Worm (Caenorhabditis elegans) whole organism, dauer: ENCODE results near the gene skat-1.

Source experiments
- unc-62 ChIP-seq: sonication (generic microtip); optimal IDR thresholded peaks from 2 replicates; lab custom pipeline; 2017; ENCODE audit warnings: missing biosample characterization, missing genetic modification reagents, missing genetic modification characterization

Gene skat-1

DNA sequence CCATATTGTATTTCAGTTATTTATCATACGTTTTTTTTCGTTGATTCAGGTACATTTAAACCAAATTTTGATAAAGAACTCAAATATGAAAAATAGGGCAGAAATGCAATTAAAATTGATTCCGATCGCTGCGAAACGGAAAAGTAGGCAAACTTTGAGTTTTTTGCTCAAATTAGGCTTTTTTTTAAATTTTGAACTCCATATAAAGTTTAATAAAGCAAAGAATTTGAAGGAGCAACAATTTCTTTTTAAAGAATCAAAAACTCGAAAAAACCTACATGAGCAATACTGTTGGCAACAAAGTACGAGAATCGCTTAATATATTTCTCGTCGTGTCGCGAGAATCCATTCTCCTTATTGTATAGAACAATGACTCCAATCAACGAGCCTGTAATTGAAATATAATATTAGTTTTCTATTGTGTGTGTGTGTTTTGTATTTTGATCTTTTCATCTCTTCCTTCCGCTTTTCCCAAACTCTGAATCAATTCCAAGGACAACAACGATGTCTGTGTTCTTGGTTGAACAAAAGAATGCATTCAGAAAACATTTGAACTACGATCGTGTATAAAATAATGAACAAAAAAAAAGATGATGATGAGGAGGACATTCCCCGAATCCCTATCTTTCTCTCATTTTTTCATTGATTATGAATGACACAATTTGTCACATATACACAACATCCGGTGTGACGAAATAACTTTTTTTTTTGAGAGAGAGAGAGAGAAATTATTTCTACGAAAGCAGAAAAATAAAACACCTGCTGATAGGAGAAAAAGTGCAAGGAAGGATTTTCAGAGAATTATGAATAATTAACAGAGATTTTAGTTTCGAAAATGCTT is 17.9 kb downstream of the skat-1 start:
- TF ChIP-seq unc-62, result no peak

DNA sequence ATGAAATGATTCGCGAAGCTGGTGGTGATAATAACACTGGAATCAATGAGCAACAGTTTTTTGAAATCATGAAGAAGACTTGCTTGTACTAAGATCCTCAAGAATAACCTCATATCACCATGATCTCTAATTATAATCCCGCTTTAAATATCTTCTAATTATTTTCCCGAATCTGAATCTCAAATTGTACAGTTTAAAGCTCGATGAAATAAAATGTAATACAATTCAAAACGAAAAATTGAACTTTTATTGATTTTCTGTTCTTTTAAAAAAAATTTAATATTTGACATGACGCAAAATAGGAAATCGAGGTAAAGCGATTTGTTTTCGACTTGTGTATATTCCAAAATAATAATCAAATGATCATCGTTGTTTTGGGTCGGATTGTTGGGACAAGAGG is 21.8 kb downstream of the skat-1 start:
- no peak for TF ChIP-seq unc-62

DNA sequence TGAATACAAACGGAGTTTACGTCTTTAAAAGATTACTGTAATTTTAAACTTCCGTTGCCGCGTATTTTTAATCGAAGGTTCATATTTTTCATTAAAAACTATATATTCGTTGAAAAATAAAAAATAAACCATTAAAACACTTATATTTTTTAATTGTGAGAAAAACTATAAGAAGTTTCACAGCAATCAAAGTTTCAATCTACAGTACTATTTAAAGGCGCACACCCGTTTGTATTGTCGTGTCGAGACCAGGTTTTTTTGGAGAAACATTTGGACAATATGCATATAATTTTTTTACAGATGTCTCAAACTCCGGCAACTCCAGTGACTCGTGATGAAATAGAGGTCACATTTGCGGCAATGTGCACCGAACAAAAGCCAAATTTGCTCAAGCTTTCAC is 22.8 kb downstream of the skat-1 start, which contains the start of gene R08D7.5:
R08D7.5 (plus strand) TSS at position 301 of the 400 bp plus-strand sequence.
- TF ChIP-seq unc-62, result no peak

DNA sequence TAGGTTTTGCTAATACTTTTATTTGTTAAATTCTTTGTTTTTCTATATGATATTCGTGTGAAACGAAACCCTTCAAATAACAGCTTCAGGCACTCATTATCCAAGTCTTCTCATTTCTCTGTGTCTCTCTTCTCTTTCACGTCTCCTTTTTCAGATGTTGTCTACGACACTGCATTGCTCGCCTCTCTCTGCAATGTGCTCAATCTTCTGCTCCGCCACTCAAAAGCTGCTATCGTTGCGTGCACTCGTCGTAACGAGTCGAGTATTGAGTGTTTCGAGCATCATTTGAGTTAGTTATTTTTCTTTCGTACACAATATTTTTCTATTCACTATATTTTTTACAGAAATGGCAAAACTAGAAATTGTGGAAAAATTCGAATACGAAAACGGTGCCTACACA is 23.4 kb downstream of the skat-1 start:
- no peak for TF ChIP-seq unc-62

DNA sequence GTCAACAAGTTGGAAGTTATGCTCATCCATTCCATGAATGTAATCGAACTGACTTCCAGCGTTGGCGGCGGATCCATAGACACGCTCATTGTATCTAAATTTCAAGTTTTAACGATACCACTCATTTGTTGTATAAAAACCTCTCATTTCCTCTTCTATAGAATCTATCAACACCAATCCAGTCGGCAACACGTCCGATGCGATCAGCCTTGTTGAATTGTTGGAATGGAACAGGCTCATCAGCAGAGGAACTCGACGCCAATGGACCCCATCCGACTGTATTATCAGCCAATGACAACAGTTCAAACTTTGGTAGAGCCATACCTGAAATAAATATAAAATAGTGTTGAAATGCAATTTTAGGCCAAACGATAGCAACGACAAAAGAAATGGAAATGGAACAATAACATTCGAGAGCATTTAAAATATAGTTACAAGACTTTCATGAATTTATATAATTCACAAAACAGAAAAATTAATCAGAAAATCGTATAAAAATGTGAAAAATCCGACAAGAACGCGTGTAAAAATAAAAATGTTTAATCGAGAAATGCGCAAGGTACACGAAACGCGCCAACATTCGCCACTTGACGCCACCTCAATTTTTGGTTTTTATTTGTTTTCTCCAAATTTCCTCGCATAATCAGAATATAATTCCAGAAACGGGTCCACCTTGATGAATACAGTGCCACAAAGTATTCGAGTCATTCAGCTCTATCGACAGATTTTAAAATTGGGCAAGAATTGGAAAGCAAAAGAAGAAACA is 25.1 kb downstream of the skat-1 start, which contains the start of the genes eif-3.D and R08D7.4:
eif-3.D (minus strand) TSS at position 324 of the 766 bp plus-strand sequence.
R08D7.4 (plus strand) TSS at position 638 of the 766 bp plus-strand sequence.
- TF ChIP-seq unc-62, result no peak

DNA sequence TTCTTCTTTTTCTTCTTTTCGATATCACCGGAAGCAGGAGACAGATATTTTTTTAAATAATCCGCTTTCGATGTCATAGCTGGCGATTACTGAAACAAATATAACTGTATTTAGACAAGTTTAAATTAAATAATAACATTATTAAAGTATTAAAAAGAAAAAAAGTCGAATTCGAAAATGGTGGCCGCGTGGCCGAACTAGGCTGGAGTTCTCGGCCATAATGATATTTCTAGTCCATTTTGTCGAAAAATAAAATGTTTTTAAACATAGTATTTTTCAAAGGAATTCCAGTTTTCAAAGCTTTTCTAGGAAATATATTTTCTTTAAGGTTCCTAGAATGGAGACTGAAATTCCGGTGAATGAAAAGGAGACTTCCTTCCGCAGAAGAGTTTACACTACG is 28.9 kb downstream of the skat-1 start, which contains the start of the genes bud-13 and rpap-2:
bud-13 (minus strand) TSS at position 89 of the 400 bp plus-strand sequence.
rpap-2 (plus strand) TSS at position 329 of the 400 bp plus-strand sequence.
- TF ChIP-seq unc-62, result no peak

DNA sequence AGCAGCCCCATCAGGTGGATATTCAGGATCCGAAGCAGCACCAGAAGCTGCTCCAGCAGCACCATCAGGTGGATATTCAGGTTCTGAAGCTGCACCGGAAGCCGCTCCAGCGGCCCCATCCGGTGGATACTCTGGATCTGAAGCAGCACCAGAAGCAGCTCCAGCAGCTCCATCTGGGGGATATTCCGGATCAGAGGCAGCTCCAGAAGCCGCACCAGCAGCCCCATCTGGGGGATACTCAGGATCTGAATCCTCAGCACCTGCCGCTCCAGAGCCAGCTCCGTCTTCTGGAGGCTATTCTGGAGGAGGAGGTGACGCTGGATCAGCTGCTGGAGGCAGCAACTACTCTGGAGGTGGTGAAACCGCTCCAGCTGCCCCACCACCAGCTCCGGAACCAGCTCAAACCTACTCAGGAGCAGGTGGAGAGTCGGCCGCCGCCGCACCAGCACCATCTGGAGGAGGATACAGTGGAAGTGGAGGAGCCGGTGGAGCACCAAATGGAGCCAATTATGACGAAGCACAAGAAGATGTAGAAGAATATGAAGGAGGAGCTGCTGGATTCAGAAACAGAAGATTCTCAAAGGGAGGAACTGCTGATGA is 31.8 kb downstream of the skat-1 start:
- no peak for TF ChIP-seq unc-62

DNA sequence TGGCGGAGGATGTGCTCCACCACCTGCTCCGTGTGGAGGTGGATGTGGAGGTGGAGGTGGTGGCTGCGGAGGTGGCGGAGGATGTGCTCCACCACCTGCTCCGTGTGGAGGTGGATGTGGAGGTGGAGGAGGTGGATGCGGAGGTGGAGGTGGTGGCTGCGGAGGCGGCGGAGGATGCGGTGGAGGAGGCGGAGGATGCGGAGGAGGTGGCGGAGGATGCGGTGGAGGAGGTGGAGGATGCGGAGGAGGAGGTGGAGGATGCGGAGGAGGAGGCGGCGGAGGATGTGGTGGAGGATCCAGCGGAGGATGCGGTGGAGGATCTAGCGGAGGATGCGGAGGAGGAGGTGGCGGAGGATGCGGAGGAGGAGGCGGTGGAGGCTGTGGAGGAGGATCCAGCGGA is 34.1 kb downstream of the skat-1 start:
- no peak for TF ChIP-seq unc-62

DNA sequence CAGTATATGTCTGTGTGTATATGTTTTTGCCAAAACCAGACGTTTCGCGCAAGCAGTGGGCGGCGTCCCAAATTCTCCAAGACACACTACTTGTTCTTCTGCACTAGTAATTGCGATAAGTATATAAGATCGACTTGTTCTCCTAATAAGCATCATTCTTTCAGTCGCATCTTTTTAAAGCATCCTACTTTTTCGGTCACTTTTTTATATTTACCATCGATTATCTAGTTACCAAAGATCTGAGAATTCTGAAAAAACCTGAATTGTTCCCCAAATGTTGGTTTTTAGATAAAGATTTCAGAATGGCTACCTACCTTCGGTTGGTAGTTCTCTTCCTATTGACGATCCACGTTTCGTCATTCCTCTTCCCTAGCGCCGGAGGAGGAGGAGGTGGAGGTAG is 34.6 kb downstream of the skat-1 start, which contains the start of gene grl-25:
grl-25 (plus strand) TSS at position 301 of the 400 bp plus-strand sequence.
- TF ChIP-seq unc-62, result no peak

DNA sequence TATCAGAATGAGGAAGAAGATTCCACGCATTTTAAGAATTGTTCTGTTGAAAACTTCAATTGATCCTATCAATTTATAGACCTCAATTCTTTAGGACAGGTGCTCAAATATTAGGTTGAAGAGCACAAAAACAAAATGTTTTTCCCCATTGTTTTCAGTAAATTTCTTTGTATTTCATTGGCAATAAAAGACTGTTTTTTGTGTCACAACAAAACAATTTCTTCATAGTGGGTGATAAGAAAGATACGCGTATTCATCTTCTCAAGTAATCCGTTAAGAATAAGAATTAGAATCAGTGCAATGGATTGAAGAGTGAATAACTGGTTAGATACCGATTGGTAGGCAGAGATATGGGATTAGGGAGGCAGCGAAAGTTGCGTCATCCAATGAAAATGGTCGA is 35.9 kb downstream of the skat-1 start, which contains the start of gene ZK643.6:
ZK643.6 (minus strand) TSS at position 101 of the 400 bp plus-strand sequence.
- TF ChIP-seq unc-62, result no peak

DNA sequence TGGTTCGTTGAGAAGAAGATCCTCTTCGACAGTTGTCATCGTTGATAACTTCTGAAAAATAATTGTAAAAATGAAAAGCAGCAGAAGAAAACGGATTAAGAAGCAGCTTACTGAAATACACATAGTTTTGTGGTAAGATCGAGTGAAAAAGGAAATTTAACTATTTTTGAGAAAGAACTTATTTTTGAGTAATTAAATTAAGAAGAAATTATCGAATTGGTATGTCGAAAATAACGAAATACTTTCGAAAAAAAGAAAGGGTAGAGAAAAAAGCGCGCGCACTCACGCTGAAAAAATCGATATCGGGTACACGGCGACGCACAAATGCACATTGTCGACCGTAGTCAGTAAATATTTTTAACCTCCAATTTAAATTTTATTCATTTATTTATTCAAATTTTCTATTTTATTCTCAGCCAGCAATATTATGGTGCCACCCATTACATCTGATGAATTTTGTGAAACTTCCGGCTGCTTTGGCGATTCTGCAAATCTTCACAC is 40.4 kb downstream of the skat-1 start, which contains the start of the genes ZK643.5 and ZK643.2:
ZK643.5 (minus strand) TSS at position 51 of the 501 bp plus-strand sequence.
ZK643.2 (plus strand) TSS at position 395 of the 501 bp plus-strand sequence.
- no peak for TF ChIP-seq unc-62

DNA sequence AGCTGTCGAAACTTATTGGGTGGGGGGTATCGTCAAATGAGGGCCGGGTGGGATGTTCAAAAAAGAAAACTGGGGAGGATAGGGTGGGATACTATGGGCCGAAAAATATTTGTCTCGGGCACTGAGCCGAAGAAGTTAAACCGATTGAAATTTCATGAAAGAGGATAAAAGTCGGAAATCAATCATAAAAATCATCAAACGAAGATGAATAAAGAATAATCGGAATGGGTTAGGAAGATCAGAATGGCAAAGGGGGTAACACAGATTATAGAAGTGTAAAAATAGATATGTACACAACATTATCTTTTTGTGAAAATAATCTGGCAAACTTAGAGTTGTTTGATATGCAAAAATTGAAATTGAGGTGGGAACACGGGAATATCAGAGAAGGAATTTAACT is 41.0 kb downstream of the skat-1 start:
- TF ChIP-seq unc-62, result no peak

DNA sequence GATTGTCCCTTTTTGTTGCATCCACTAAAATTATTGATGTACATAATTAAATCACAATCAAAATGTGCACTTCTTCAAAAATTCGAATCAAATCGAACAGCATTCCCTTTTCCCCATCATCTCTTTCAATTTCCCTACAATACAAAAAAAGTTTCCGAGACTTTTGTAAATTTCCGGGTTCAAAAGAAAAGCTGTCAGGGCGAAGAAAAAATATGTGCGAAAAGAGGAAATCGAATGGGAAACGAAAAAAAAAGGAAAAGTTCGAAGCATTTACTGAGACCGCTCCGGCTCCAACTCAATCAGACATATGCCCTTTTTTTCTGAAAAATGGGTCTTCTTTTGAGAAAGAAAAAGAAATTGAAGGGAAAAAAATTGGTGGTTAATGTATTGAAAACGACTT is 47.4 kb downstream of the skat-1 start:
- TF ChIP-seq unc-62, result no peak

DNA sequence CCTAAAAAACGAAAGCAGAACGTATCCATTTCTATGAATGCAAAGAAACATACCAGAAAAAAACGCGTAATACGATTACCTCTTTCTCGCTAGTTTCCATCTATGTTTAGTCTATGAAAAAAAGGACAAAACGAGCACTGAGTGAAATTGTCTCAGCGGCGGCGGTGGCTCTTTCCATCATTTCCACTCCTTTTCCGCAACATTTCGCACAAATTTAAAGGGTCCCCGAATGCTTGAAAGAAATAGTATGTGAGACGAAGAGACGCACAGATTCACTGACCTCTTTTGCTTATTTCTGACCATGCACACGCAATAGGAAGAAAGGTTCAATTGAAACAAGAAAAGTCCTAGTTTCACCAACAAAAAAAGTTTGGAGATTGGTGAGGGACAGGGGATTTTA is 50.3 kb downstream of the skat-1 start:
- no peak for TF ChIP-seq unc-62
